Fruit fly (Drosophila melanogaster) whole organism, embryonic: ENCODE measurements around the gene CG3032.

Experiments
- Antp ChIP-seq: fragments of 200-800 bp; sonication (Bioruptor generic); optimal IDR thresholded peaks from 3 replicates; lab custom pipeline; 2016; ENCODE audit warnings: missing biosample characterization, missing genetic modification characterization
- Atf-2 ChIP-seq: fragments of 200-800 bp; sonication (Bioruptor generic); optimal IDR thresholded peaks from 2 replicates; lab custom pipeline; 2016; ENCODE audit warnings: missing biosample characterization, missing genetic modification characterization
- Bteb2 ChIP-seq: fragments of 200-800 bp; sonication (Bioruptor generic); optimal IDR thresholded peaks from 2 replicates; lab custom pipeline; 2016; ENCODE audit warnings: missing biosample characterization, missing genetic modification characterization
- CG10267 ChIP-seq: fragments of 200-800 bp; sonication (Bioruptor generic); optimal IDR thresholded peaks from 2 replicates; lab custom pipeline; 2018; ENCODE audit warnings: missing biosample characterization, mild to moderate bottlenecking, missing genetic modification characterization, moderate library complexity
- CG11504 ChIP-seq: fragments of 200-800 bp; sonication (Bioruptor generic); optimal IDR thresholded peaks from 3 replicates; lab custom pipeline; 2019; ENCODE audit warnings: missing biosample characterization, mild to moderate bottlenecking, missing genetic modification characterization, moderate library complexity
- CG12236 ChIP-seq: fragments of 200-800 bp; sonication (Bioruptor generic); optimal IDR thresholded peaks from 2 replicates; lab custom pipeline; 2016; ENCODE audit warnings: missing biosample characterization, missing genetic modification characterization
- CG12659 ChIP-seq: fragments of 200-800 bp; sonication (Bioruptor generic); optimal IDR thresholded peaks from 3 replicates; lab custom pipeline; 2017; ENCODE audit warnings: mild to moderate bottlenecking, missing biosample characterization, missing genetic modification reagents, missing genetic modification characterization
- CG12769 ChIP-seq: fragments of 200-800 bp; sonication (Bioruptor generic); optimal IDR thresholded peaks from 2 replicates; lab custom pipeline; 2019; ENCODE audit warnings: missing biosample characterization, mild to moderate bottlenecking, missing genetic modification characterization, moderate library complexity
- CG17361 ChIP-seq: fragments of 200-800 bp; sonication (Bioruptor generic); IDR thresholded peaks from 3 replicates; pipeline ENCODE4 v1.3.6; 2022; ENCODE audit warnings: missing biosample characterization, missing genetic modification characterization
- CG17829 ChIP-seq: fragments of 200-800 bp; optimal IDR thresholded peaks from 2 replicates; lab custom pipeline; 2019; ENCODE audit warnings: missing biosample characterization, mild to moderate bottlenecking, missing genetic modification characterization, moderate library complexity
- CG18011 ChIP-seq: fragments of 200-800 bp; sonication (Bioruptor generic); optimal IDR thresholded peaks from 2 replicates; lab custom pipeline; 2017; ENCODE audit warnings: missing biosample characterization, missing genetic modification characterization, mild to moderate bottlenecking, moderate library complexity, missing genotype
- CG30403 ChIP-seq: fragments of 200-800 bp; sonication (Bioruptor generic); optimal IDR thresholded peaks from 3 replicates; lab custom pipeline; 2016; ENCODE audit warnings: missing biosample characterization, missing genetic modification characterization
- CG30431 ChIP-seq: fragments of 200-800 bp; sonication (Bioruptor generic); optimal IDR thresholded peaks from 2 replicates; lab custom pipeline; 2017; ENCODE audit warnings: missing biosample characterization, missing genetic modification characterization
- CG32772 ChIP-seq: fragments of 200-800 bp; sonication (Bioruptor generic); IDR thresholded peaks from 2 replicates; pipeline ENCODE4 v1.3.6; 2022; ENCODE audit warnings: missing biosample characterization, missing genetic modification characterization
- CG34422 ChIP-seq: fragments of 200-800 bp; sonication (Bioruptor generic); IDR thresholded peaks from 3 replicates; pipeline ENCODE4 v1.3.6; 2022; ENCODE audit warnings: missing biosample characterization, missing genetic modification characterization
- CG4404 ChIP-seq: fragments of 200-800 bp; sonication (Bioruptor generic); IDR thresholded peaks from 2 replicates; pipeline ENCODE4 v1.3.6; 2022; ENCODE audit warnings: missing biosample characterization, missing genetic modification characterization
- CG5953 ChIP-seq: fragments of 200-800 bp; sonication (Bioruptor generic); IDR thresholded peaks from 2 replicates; pipeline ENCODE4 v1.3.6; 2022; ENCODE audit warnings: missing biosample characterization, missing genetic modification characterization
- CG6765 ChIP-seq: fragments of 200-800 bp; sonication (Bioruptor generic); optimal IDR thresholded peaks from 3 replicates; lab custom pipeline; 2017; ENCODE audit warnings: missing biosample characterization, mild to moderate bottlenecking, missing genetic modification characterization
- CG6791 ChIP-seq: fragments of 200-800 bp; sonication (Bioruptor generic); IDR thresholded peaks from 3 replicates; pipeline ENCODE4 v1.3.6; 2022; ENCODE audit warnings: missing biosample characterization, missing genetic modification characterization; ENCODE audit not compliant: partially characterized antibody
- CG7271 ChIP-seq: fragments of 200-800 bp; sonication (Bioruptor generic); optimal IDR thresholded peaks from 2 replicates; lab custom pipeline; 2018; ENCODE audit warnings: missing biosample characterization, mild to moderate bottlenecking, missing genetic modification characterization, moderate library complexity
- CG7786 ChIP-seq: fragments of 200-800 bp; sonication (Bioruptor generic); optimal IDR thresholded peaks from 2 replicates; lab custom pipeline; 2016; ENCODE audit warnings: missing biosample characterization, missing genetic modification characterization
- CG8388 ChIP-seq: fragments of 200-800 bp; sonication (Bioruptor generic); optimal IDR thresholded peaks from 2 replicates; lab custom pipeline; 2019; ENCODE audit warnings: missing biosample characterization, mild to moderate bottlenecking, missing genetic modification characterization, moderate library complexity
- Dip3 ChIP-seq: fragments of 200-800 bp; sonication (Bioruptor generic); optimal IDR thresholded peaks from 3 replicates; lab custom pipeline; 2016; ENCODE audit warnings: missing biosample characterization, missing genetic modification characterization
- E2f2 ChIP-seq: fragments of 200-800 bp; sonication (Bioruptor generic); IDR thresholded peaks from 2 replicates; pipeline ENCODE4 v1.3.6; 2022; ENCODE audit warnings: missing biosample characterization, missing genetic modification characterization
- Eip74EF ChIP-seq, 2 experiments: fragments of 200-800 bp in 1 of 2; fragments of >200 bp in 1 of 2; sonication (Bioruptor generic) in 1 of 2; optimal IDR thresholded peaks; 2 replicates each; lab custom pipeline; 2017 to 2019; ENCODE audit warnings: missing biosample characterization in 2 of 2, missing genetic modification characterization in 2 of 2, mild to moderate bottlenecking in 1 of 2, moderate library complexity in 1 of 2
- Lim3 ChIP-seq: fragments of 200-800 bp; sonication (Bioruptor generic); IDR thresholded peaks from 2 replicates; pipeline ENCODE4 v1.3.6; 2022; ENCODE audit warnings: missing biosample characterization, missing genetic modification characterization
- Med ChIP-seq: fragments of 200-800 bp; sonication (Bioruptor generic); peaks from one replicate; lab custom pipeline; 2016; ENCODE audit warnings: missing biosample characterization, missing genetic modification characterization, mild to moderate bottlenecking, inconsistent platforms, moderate library complexity
- Meics ChIP-seq: fragments of 200-800 bp; sonication (Bioruptor generic); optimal IDR thresholded peaks from 2 replicates; lab custom pipeline; 2017; ENCODE audit warnings: missing biosample characterization, mild to moderate bottlenecking, missing genetic modification characterization
- Optix ChIP-seq: fragments of 200-800 bp; sonication (Bioruptor generic); IDR thresholded peaks from 3 replicates; pipeline ENCODE4 v1.3.6; 2022; ENCODE audit warnings: missing biosample characterization, missing genetic modification characterization
- Poxn ChIP-seq: fragments of 200-800 bp; sonication (Bioruptor generic); IDR thresholded peaks from 2 replicates; pipeline ENCODE4 v1.3.6; 2022; ENCODE audit warnings: missing biosample characterization, missing genetic modification characterization
- abd-A ChIP-seq: fragments of 200-800 bp; sonication (Bioruptor generic); optimal IDR thresholded peaks from 3 replicates; lab custom pipeline; 2019; ENCODE audit warnings: missing biosample characterization, mild to moderate bottlenecking, missing genetic modification characterization, moderate library complexity
- bsh ChIP-seq, 2 experiments: fragments of 200-800 bp; sonication (Bioruptor generic); optimal IDR thresholded peaks; 2 replicates each; lab custom pipeline; 2017 to 2018; ENCODE audit warnings: mild to moderate bottlenecking in 2 of 2, missing biosample characterization in 2 of 2, missing genetic modification characterization in 2 of 2, moderate library complexity in 1 of 2
- cad ChIP-seq: fragments of >200 bp; optimal IDR thresholded peaks from 2 replicates; lab custom pipeline; 2017; ENCODE audit warnings: missing biosample characterization, missing genetic modification characterization
- dimm ChIP-seq: fragments of 200-800 bp; sonication (Bioruptor generic); IDR thresholded peaks from 2 replicates; pipeline ENCODE4 v1.3.6; 2022; ENCODE audit warnings: missing biosample characterization, missing genetic modification characterization
- dmrt11E ChIP-seq: fragments of 200-800 bp; sonication (Bioruptor generic); optimal IDR thresholded peaks from 3 replicates; lab custom pipeline; 2018; ENCODE audit warnings: missing biosample characterization, mild to moderate bottlenecking, missing genetic modification characterization, moderate library complexity
- fu2 ChIP-seq: fragments of 200-800 bp; sonication (Bioruptor generic); optimal IDR thresholded peaks from 2 replicates; lab custom pipeline; 2016; ENCODE audit warnings: missing biosample characterization, missing genetic modification characterization
- grn ChIP-seq: fragments of 200-800 bp; sonication (Bioruptor generic); optimal IDR thresholded peaks from 3 replicates; lab custom pipeline; 2017; ENCODE audit warnings: missing biosample characterization, missing genetic modification characterization
- gsb ChIP-seq: fragments of 200-800 bp; sonication (Bioruptor generic); IDR thresholded peaks from 2 replicates; pipeline ENCODE4 v1.3.6; 2022; ENCODE audit warnings: missing biosample characterization, missing genetic modification characterization
- jing ChIP-seq: fragments of 200-800 bp; sonication (Bioruptor generic); optimal IDR thresholded peaks from 2 replicates; lab custom pipeline; 2018; ENCODE audit warnings: missing biosample characterization, mild to moderate bottlenecking, missing genetic modification characterization
- ken ChIP-seq: fragments of 200-800 bp; sonication (Bioruptor generic); IDR thresholded peaks from 3 replicates; pipeline ENCODE4 v1.3.6; 2022; ENCODE audit warnings: missing biosample characterization, missing genetic modification characterization
- lilli ChIP-seq: fragments of 200-800 bp; sonication (Bioruptor generic); optimal IDR thresholded peaks from 3 replicates; lab custom pipeline; 2016; ENCODE audit warnings: missing biosample characterization, missing genetic modification characterization
- nerfin-1 ChIP-seq: fragments of 200-800 bp; sonication (Bioruptor generic); optimal IDR thresholded peaks from 3 replicates; lab custom pipeline; 2019; ENCODE audit warnings: missing biosample characterization, mild to moderate bottlenecking, missing genetic modification characterization, moderate library complexity
- pfk ChIP-seq: fragments of 200-800 bp; sonication (Bioruptor generic); optimal IDR thresholded peaks from 2 replicates; lab custom pipeline; 2018; ENCODE audit warnings: missing biosample characterization, mild to moderate bottlenecking, missing genetic modification characterization, moderate library complexity
- pros ChIP-seq: fragments of 200-800 bp; sonication (Bioruptor generic); optimal IDR thresholded peaks from 3 replicates; lab custom pipeline; 2019; ENCODE audit warnings: missing biosample characterization, mild to moderate bottlenecking, missing genetic modification characterization, moderate library complexity
- pum ChIP-seq: fragments of 200-800 bp; sonication (Bioruptor generic); optimal IDR thresholded peaks from 2 replicates; lab custom pipeline; 2016; ENCODE audit warnings: missing biosample characterization, missing genetic modification characterization
- ro ChIP-seq: fragments of 200-800 bp; sonication (Bioruptor generic); IDR thresholded peaks from 2 replicates; pipeline ENCODE4 v1.3.6; 2022; ENCODE audit warnings: missing biosample characterization, missing genetic modification characterization
- run ChIP-seq: fragments of 200-800 bp; sonication (Bioruptor generic); optimal IDR thresholded peaks from 3 replicates; lab custom pipeline; 2018; ENCODE audit warnings: missing biosample characterization, mild to moderate bottlenecking, missing genetic modification characterization
- sc ChIP-seq, 3 experiments: fragments of >200 bp in 2 of 3; fragments of 200-800 bp in 1 of 3; sonication (Bioruptor generic) in 1 of 3; optimal IDR thresholded peaks; 2 replicates in 2 of 3; 3 replicates in 1 of 3; lab custom pipeline; 2017; ENCODE audit warnings: mild to moderate bottlenecking in 1 of 3, missing biosample characterization in 1 of 3, missing genetic modification characterization in 1 of 3, missing genetic modification reagents in 1 of 3
- seq ChIP-seq: fragments of 200-800 bp; sonication (Bioruptor generic); IDR thresholded peaks from 2 replicates; pipeline ENCODE4 v1.3.6; 2022; ENCODE audit warnings: missing biosample characterization, missing genetic modification characterization
- wdn ChIP-seq: fragments of 200-800 bp; sonication (Bioruptor generic); IDR thresholded peaks from 2 replicates; pipeline ENCODE4 v1.3.6; 2022; ENCODE audit warnings: missing biosample characterization, missing genetic modification characterization

CG3032 gene

DNA sequence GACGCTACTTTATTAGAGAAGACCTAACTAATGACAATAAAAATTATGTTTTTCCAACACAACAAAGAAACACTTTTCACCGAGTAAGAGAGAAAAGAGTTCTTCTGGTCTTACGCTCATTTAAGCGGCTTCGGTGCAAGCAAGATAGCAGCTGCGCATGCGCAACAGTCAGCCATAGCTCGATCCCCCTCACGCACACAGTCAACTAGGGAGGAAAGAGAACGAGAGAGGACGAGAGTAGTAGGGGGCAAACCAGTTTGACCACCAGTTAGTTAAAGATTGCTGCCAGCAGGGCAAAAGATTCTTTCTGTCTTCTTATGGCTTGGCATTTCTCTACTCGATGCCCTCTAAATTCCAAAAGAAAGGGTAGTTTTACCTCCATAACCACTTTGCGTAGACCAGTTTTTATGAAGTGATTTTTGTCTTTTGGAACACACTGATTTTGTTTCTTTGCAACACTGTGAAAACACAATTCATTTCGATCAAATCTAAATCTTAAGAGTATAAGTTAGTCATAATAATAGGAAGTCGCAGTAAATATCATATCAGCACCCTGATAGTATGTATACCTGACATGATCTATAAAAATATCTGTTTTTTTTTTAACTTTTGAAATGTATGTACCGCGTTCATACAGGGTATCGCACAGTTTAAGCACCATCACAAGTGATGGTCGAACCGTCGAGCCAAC, 13.1 kb downstream of the CG3032 start (continued):
- TF ChIP-seq run (tag; lab: Kevin White, UChicago): no peak
- no peak for TF ChIP-seq dimm (GFP tag; lab: Robert Waterston, UW)
- TF ChIP-seq pum (GFP tag; lab: Kevin White, UChicago): no peak
- 0 out of 2 replicates have a peak, but pooled peaks have one; percentile 15 for TF ChIP-seq CG32772 (GFP tag; lab: Robert Waterston, UW)
- TF ChIP-seq CG34422: no peak
- no peak for TF ChIP-seq CG4404
- no peak for TF ChIP-seq sc (optimal IDR thresholded peaks at IDR 0.05; lab: Kevin White, UChicago)
- no peak for TF ChIP-seq sc (GFP tag; optimal IDR thresholded peaks at IDR 0.05; lab: Kevin White, UChicago)
- TF ChIP-seq wdn (GFP tag; lab: Robert Waterston, UW): no peak
- peak; percentile 53 for TF ChIP-seq CG11504 (tag; lab: Kevin White, UChicago)
- TF ChIP-seq Optix (GFP tag; lab: Robert Waterston, UW): no peak
- TF ChIP-seq lilli: peak; percentile 28
- no peak for TF ChIP-seq fu2 (GFP tag; lab: Kevin White, UChicago)
- no peak for TF ChIP-seq Lim3 (GFP tag; lab: Robert Waterston, UW)
- no peak for TF ChIP-seq Dip3 (GFP tag; lab: Kevin White, UChicago)
- TF ChIP-seq Eip74EF (GFP tag; optimal IDR thresholded peaks at IDR 0.05; lab: Kevin White, UChicago): no peak
- no peak for TF ChIP-seq CG18011 (GFP tag; lab: Kevin White, UChicago)
- TF ChIP-seq gsb (GFP tag; lab: Robert Waterston, UW): no peak
- TF ChIP-seq CG10267 (tag; lab: Kevin White, UChicago): peak; percentile 49
- no peak for TF ChIP-seq Meics (GFP tag; lab: Kevin White, UChicago)
- TF ChIP-seq seq (GFP tag; lab: Robert Waterston, UW): no peak
- no peak for TF ChIP-seq Antp (GFP tag; lab: Kevin White, UChicago)
- no peak for TF ChIP-seq CG17829
- TF ChIP-seq CG12236: peak; percentile 36
- peak; percentile 43 for TF ChIP-seq CG12659 (GFP tag; lab: Kevin White, UChicago)
- TF ChIP-seq abd-A: no peak
- TF ChIP-seq bsh (GFP tag; optimal IDR thresholded peaks at IDR 0.05; lab: Kevin White, UChicago): peak in 1 of 2 experiments; percentile 21
- TF ChIP-seq jing (GFP tag; lab: Kevin White, UChicago): no peak
- TF ChIP-seq Bteb2 (GFP tag; lab: Kevin White, UChicago): no peak
- TF ChIP-seq ro (GFP tag; lab: Robert Waterston, UW): no peak
- no peak for TF ChIP-seq grn (GFP tag; lab: Kevin White, UChicago)
- TF ChIP-seq CG30431 (GFP tag; lab: Kevin White, UChicago): no peak
- no peak for TF ChIP-seq CG7786
- no peak for TF ChIP-seq CG5953 (GFP tag; lab: Robert Waterston, UW)
- peak; percentile 65 for TF ChIP-seq CG30403
- no peak for TF ChIP-seq Atf-2
- no peak for TF ChIP-seq CG6791 (GFP tag; lab: Robert Waterston, UW)
- peak; percentile 45 for TF ChIP-seq CG12769 (tag; lab: Kevin White, UChicago)
- TF ChIP-seq CG7271 (tag; lab: Kevin White, UChicago): no peak
- TF ChIP-seq Poxn (GFP tag; lab: Robert Waterston, UW): no peak
- peak; percentile 30; the same call in 1 of the 2 replicates for TF ChIP-seq E2f2 (GFP tag; lab: Robert Waterston, UW)
- TF ChIP-seq pros (GFP tag; lab: Kevin White, UChicago): peak; percentile 89
- TF ChIP-seq CG8388 (GFP tag; lab: Kevin White, UChicago): no peak
- TF ChIP-seq CG6765 (GFP tag; lab: Kevin White, UChicago): no peak
- peak; percentile 68 for TF ChIP-seq pfk (GFP tag; lab: Kevin White, UChicago)
- TF ChIP-seq nerfin-1 (tag; lab: Kevin White, UChicago): peak; percentile 25
- TF ChIP-seq CG17361 (GFP tag; lab: Robert Waterston, UW): peak; percentile 80; the same call in 2 of the 3 replicates
- no peak for TF ChIP-seq cad
- no peak for TF ChIP-seq ken (GFP tag; lab: Robert Waterston, UW)
- peak; percentile 33 for TF ChIP-seq dmrt11E (tag; lab: Kevin White, UChicago)
- TF ChIP-seq Med (GFP tag; lab: Kevin White, UChicago): no peak
